5 fruit fly cellular contexts compared by ENCODE assay signal in the genomic region with DNA sequence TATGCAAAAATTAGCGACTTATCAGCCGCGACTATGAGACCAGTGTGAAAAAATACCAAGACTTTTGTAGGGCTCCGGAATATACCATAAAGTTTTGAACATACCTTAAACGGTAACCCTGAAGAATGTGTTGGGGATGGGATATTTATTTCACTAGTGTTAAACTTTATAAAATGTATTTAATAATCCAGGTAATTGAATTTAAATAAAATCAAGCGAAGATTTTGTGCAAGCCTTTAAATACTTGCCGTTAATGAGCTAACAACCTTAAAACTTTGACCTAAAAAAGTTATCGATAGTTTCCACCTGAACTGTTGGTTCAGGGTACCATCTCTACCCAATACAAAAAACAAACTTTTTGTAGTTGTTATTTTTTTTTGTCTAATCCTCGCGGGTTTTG.
TF ChIP-seq lines count a peak whose summit lies in the region.

TSS of gene CG4101 (plus strand) at position 335 of the 400 bp plus-strand sequence.

TF ChIP-seq in whole organism, adult, 20 proteins besides CTCF, POLR2A, EP300 and RAD21 (continued from another document):
- TF ChIP-seq ovo (GFP tag; optimal IDR thresholded peaks at IDR 0.05; lab: Kevin White, UChicago) (peak; percentile 81), CG7045 (GFP tag; optimal IDR thresholded peaks at IDR 0.05; lab: Kevin White, UChicago) (peak; percentile 74), tj (GFP tag; optimal IDR thresholded peaks at IDR 0.05; lab: Kevin White, UChicago) (peak; percentile 60)

TF ChIP-seq in whole organism, embryonic, 481 proteins besides CTCF, POLR2A, EP300 and RAD21 (continued from another document and continues in another):
- TF ChIP-seq wor (GFP tag; IDR thresholded peaks at IDR 0.05; lab: Robert Waterston, UW), result peak; percentile 57; the same call in 1 of the 2 replicates
- peak; percentile 80 for TF ChIP-seq az2 (GFP tag; optimal IDR thresholded peaks at IDR 0.05; lab: Kevin White, UChicago)
- TF ChIP-seq CG12769 (tag; optimal IDR thresholded peaks at IDR 0.05; lab: Kevin White, UChicago), result peak; percentile 75
- TF ChIP-seq HLH3B (GFP tag; IDR thresholded peaks at IDR 0.05; lab: Robert Waterston, UW), result peak; percentile 57
- no peak for TF ChIP-seq fru (optimal IDR thresholded peaks at IDR 0.05; lab: Kevin White, UChicago)
- peak; percentile 82 for TF ChIP-seq CG10147 (GFP tag; optimal IDR thresholded peaks at IDR 0.05; lab: Kevin White, UChicago)
- peak; percentile 60 for TF ChIP-seq CG1233 (GFP tag; optimal IDR thresholded peaks at IDR 0.05; lab: Kevin White, UChicago)
- peak; percentile 52 for TF ChIP-seq CG18764 (GFP tag; optimal IDR thresholded peaks at IDR 0.05; lab: Kevin White, UChicago)
- TF ChIP-seq crc (GFP tag; optimal IDR thresholded peaks at IDR 0.05; lab: Kevin White, UChicago), result peak; percentile 49
- peak; percentile 91 for TF ChIP-seq Doc3 (GFP tag; IDR thresholded peaks at IDR 0.05; lab: Robert Waterston, UW; ENCODE audit: partially characterized antibody)
- TF ChIP-seq Hand (GFP tag; optimal IDR thresholded peaks at IDR 0.05; lab: Kevin White, UChicago), result no peak
- no peak for TF ChIP-seq CG17612 (GFP tag; IDR thresholded peaks at IDR 0.05; lab: Robert Waterston, UW)
- TF ChIP-seq Awh (GFP tag; IDR thresholded peaks at IDR 0.05; lab: Robert Waterston, UW), result no peak
- peak; percentile 82 for TF ChIP-seq ind (GFP tag; optimal IDR thresholded peaks at IDR 0.05; lab: Kevin White, UChicago)
- peak; percentile 87 for TF ChIP-seq CG34224 (GFP tag; IDR thresholded peaks at IDR 0.05; lab: Robert Waterston, UW; ENCODE audit: partially characterized antibody)
- peak; percentile 54 for TF ChIP-seq CG15011 (GFP tag; optimal IDR thresholded peaks at IDR 0.05; lab: Kevin White, UChicago)
- TF ChIP-seq PHDP (tag; optimal IDR thresholded peaks at IDR 0.05; lab: Kevin White, UChicago), result peak; percentile 82
- TF ChIP-seq pum (GFP tag; optimal IDR thresholded peaks at IDR 0.05; lab: Kevin White, UChicago), result peak; percentile 65
- TF ChIP-seq CG2678 (tag; optimal IDR thresholded peaks at IDR 0.05; lab: Kevin White, UChicago), result peak; percentile 84
- TF ChIP-seq CG8478 (optimal IDR thresholded peaks at IDR 0.05; lab: Kevin White, UChicago), result no peak
- TF ChIP-seq exex (tag; optimal IDR thresholded peaks at IDR 0.05; lab: Kevin White, UChicago), result peak; percentile 53
- TF ChIP-seq oc (tag; optimal IDR thresholded peaks at IDR 0.05; lab: Kevin White, UChicago), result peak; percentile 44
- peak; percentile 52; the same call in 1 of the 2 replicates for TF ChIP-seq Lim3 (GFP tag; IDR thresholded peaks at IDR 0.05; lab: Robert Waterston, UW)
- peak; percentile 0 for TF ChIP-seq p53 (GFP tag; optimal IDR thresholded peaks at IDR 0.05; lab: Kevin White, UChicago)
- peak; percentile 60 for TF ChIP-seq gsb-n (tag; optimal IDR thresholded peaks at IDR 0.05; lab: Kevin White, UChicago)
- peak; percentile 80 for TF ChIP-seq Fer1 (GFP tag; optimal IDR thresholded peaks at IDR 0.05; lab: Kevin White, UChicago)
- TF ChIP-seq eyg (GFP tag; optimal IDR thresholded peaks at IDR 0.05; lab: Kevin White, UChicago), result peak; percentile 11
- peak; percentile 79 for TF ChIP-seq YL-1 (GFP tag; optimal IDR thresholded peaks at IDR 0.05; lab: Kevin White, UChicago)
- TF ChIP-seq ttk (GFP tag; IDR thresholded peaks at IDR 0.05; lab: Robert Waterston, UW), result peak; percentile 68
- peak; percentile 47 for TF ChIP-seq CG6683 (GFP tag; optimal IDR thresholded peaks at IDR 0.05; lab: Kevin White, UChicago)

TF ChIP-seq in whole organism, prepupa, 60 proteins besides CTCF, POLR2A, EP300 and RAD21 (continued from another document and continues in another):
- TF ChIP-seq Blimp-1 (GFP tag; optimal IDR thresholded peaks at IDR 0.05; lab: Kevin White, UChicago) (peak; percentile 33), CG34406 (GFP tag; optimal IDR thresholded peaks at IDR 0.05; lab: Kevin White, UChicago) (peak; percentile 80), svp (GFP tag; lab: Kevin White, UChicago) (peak; percentile 93), salr (GFP tag; optimal IDR thresholded peaks at IDR 0.05; lab: Kevin White, UChicago) (peak; percentile 19 to 63), CG11902 (GFP tag; optimal IDR thresholded peaks at IDR 0.05; lab: Kevin White, UChicago) (peak; percentile 49), Eip75B (GFP tag; optimal IDR thresholded peaks at IDR 0.05; lab: Kevin White, UChicago) (peak; percentile 76), fd85E (GFP tag; optimal IDR thresholded peaks at IDR 0.05; lab: Kevin White, UChicago) (peak; percentile 10), esn (GFP tag; optimal IDR thresholded peaks at IDR 0.05; lab: Kevin White, UChicago) (peak; percentile 90), dsx (GFP tag; optimal IDR thresholded peaks at IDR 0.05; lab: Kevin White, UChicago; ENCODE audit: poor library complexity, severe bottlenecking) (peak; percentile 56), CG6163 (GFP tag; IDR thresholded peaks at IDR 0.05; lab: Robert Waterston, UW) (peak; percentile 73), acj6 (GFP tag; optimal IDR thresholded peaks at IDR 0.05; lab: Kevin White, UChicago) (peak; percentile 80), CG6854 (GFP tag; optimal IDR thresholded peaks at IDR 0.05; lab: Kevin White, UChicago) (no peak), CG15336 (GFP tag; IDR thresholded peaks at IDR 0.05; lab: Robert Waterston, UW) (peak; percentile 65), Met (GFP tag; optimal IDR thresholded peaks at IDR 0.05; lab: Kevin White, UChicago) (peak; percentile 79), CG8119 (GFP tag; IDR thresholded peaks at IDR 0.05; lab: Robert Waterston, UW) (peak; percentile 65; the same call in 2 of the 3 replicates), Hr4 (GFP tag; optimal IDR thresholded peaks at IDR 0.05; lab: Kevin White, UChicago) (peak; percentile 81), CG11762 (GFP tag; optimal IDR thresholded peaks at IDR 0.05; lab: Kevin White, UChicago; ENCODE audit: insufficient read depth) (peak; percentile 66), net (GFP tag; optimal IDR thresholded peaks at IDR 0.05; lab: Kevin White, UChicago) (peak; percentile 62), CG11294 (GFP tag; IDR thresholded peaks at IDR 0.05; lab: Robert Waterston, UW) (peak; percentile 61; the same call in 1 of the 2 replicates), Eip78C (GFP tag; lab: Kevin White, UChicago) (peak; percentile 88), CG6276 (GFP tag; optimal IDR thresholded peaks at IDR 0.05; lab: Kevin White, UChicago) (no peak), fkh (GFP tag; optimal IDR thresholded peaks at IDR 0.05; lab: Kevin White, UChicago) (peak; percentile 42), CG3919 (GFP tag; optimal IDR thresholded peaks at IDR 0.05; lab: Kevin White, UChicago) (peak; percentile 79), CG32006 (GFP tag; optimal IDR thresholded peaks at IDR 0.05; lab: Kevin White, UChicago) (peak; percentile 71), dac (GFP tag; optimal IDR thresholded peaks at IDR 0.05; lab: Kevin White, UChicago) (peak; percentile 55), CG6808 (GFP tag; optimal IDR thresholded peaks at IDR 0.05; lab: Kevin White, UChicago) (peak; percentile 56), spab (GFP tag; optimal IDR thresholded peaks at IDR 0.05; lab: Kevin White, UChicago) (peak; percentile 46), Hr38 (GFP tag; optimal IDR thresholded peaks at IDR 0.05; lab: Kevin White, UChicago) (no peak), CG8319 (GFP tag; optimal IDR thresholded peaks at IDR 0.05; lab: Kevin White, UChicago) (peak; percentile 53), CG6792 (GFP tag; optimal IDR thresholded peaks at IDR 0.05; lab: Kevin White, UChicago) (peak; percentile 71), CG7368 (GFP tag; optimal IDR thresholded peaks at IDR 0.05; lab: Kevin White, UChicago) (peak; percentile 53)

TF ChIP-seq in whole organism, pupa, 21 proteins besides CTCF, POLR2A, EP300 and RAD21 (continued from another document):
- TF ChIP-seq CG17806 (tag; optimal IDR thresholded peaks at IDR 0.05; lab: Kevin White, UChicago), result peak; percentile 69
- TF ChIP-seq CG12605 (GFP tag; IDR thresholded peaks at IDR 0.05; lab: Robert Waterston, UW), result no peak
TF ChIP-seq in whole organism, pupa: peak in this region for 16.

TF ChIP-seq in whole organism, wandering third instar larva, 38 proteins besides CTCF, POLR2A, EP300 and RAD21 (continued from another document):
- TF ChIP-seq fru (GFP tag; optimal IDR thresholded peaks at IDR 0.05; lab: Kevin White, UChicago) (peak; percentile 84), jim (GFP tag; optimal IDR thresholded peaks at IDR 0.05; lab: Kevin White, UChicago) (no peak), GATAd (GFP tag; optimal IDR thresholded peaks at IDR 0.05; lab: Kevin White, UChicago) (peak; percentile 77), sv (GFP tag; optimal IDR thresholded peaks at IDR 0.05; lab: Kevin White, UChicago) (peak; percentile 82), N (GFP tag; optimal IDR thresholded peaks at IDR 0.05; lab: Kevin White, UChicago) (no peak), OdsH (GFP tag; optimal IDR thresholded peaks at IDR 0.05; lab: Kevin White, UChicago) (peak; percentile 77), dmrt93B (GFP tag; optimal IDR thresholded peaks at IDR 0.05; lab: Kevin White, UChicago) (peak; percentile 54), Dfd (GFP tag; optimal IDR thresholded peaks at IDR 0.05; lab: Kevin White, UChicago) (no peak), pan (optimal IDR thresholded peaks at IDR 0.05; lab: Kevin White, UChicago) (no peak), woc (GFP tag; optimal IDR thresholded peaks at IDR 0.05; lab: Kevin White, UChicago) (peak; percentile 79), h (GFP tag; optimal IDR thresholded peaks at IDR 0.05; lab: Kevin White, UChicago) (peak; percentile 90), Rel (GFP tag; optimal IDR thresholded peaks at IDR 0.05; lab: Kevin White, UChicago) (no peak), Rel (tag; optimal IDR thresholded peaks at IDR 0.05; lab: Kevin White, UChicago) (peak; percentile 61), Hr83 (GFP tag; optimal IDR thresholded peaks at IDR 0.05; lab: Kevin White, UChicago; ENCODE audit: poor library complexity, severe bottlenecking) (peak; percentile 21), brk (GFP tag; optimal IDR thresholded peaks at IDR 0.05; lab: Kevin White, UChicago) (peak; percentile 90), tai (GFP tag; optimal IDR thresholded peaks at IDR 0.05; lab: Kevin White, UChicago) (no peak), sage (GFP tag; optimal IDR thresholded peaks at IDR 0.05; lab: Kevin White, UChicago) (peak; percentile 62), Sp1 (GFP tag; optimal IDR thresholded peaks at IDR 0.05; lab: Kevin White, UChicago) (peak; percentile 83)
